Worm (Caenorhabditis elegans) whole organism, mixed stage, embryonic: Measurements from ENCODE around the gene ZK1010.5.
A peak's percentile ranks its signal among the peaks of the same experiment; 100 is the strongest.

ENCODE experiments used
- M03D4.4 ChIP-seq: sonication (generic microtip); optimal IDR thresholded peaks from 2 replicates; lab custom pipeline; 2017; ENCODE audit warnings: mild to moderate bottlenecking, missing genetic modification characterization, missing compliant biosample characterization
- bed-3 ChIP-seq: fragments of 200-800 bp; sonication (Bioruptor generic); optimal IDR thresholded peaks from 3 replicates; lab custom pipeline; 2018; ENCODE audit warnings: mild to moderate bottlenecking, missing genetic modification characterization, moderate library complexity, missing compliant biosample characterization
- blmp-1 ChIP-seq: fragments of 150-350 bp; optimal IDR thresholded peaks from 2 replicates; lab custom pipeline; 2014; ENCODE audit warnings: missing biosample characterization, missing genetic modification characterization
- ceh-39 ChIP-seq: fragments of 150-350 bp; optimal IDR thresholded peaks from 2 replicates; lab custom pipeline; 2014; ENCODE audit warnings: missing biosample characterization, missing genetic modification characterization
- ceh-43 ChIP-seq: fragments of 200-800 bp; sonication (Bioruptor generic); optimal IDR thresholded peaks from 2 replicates; lab custom pipeline; 2018; ENCODE audit warnings: mild to moderate bottlenecking, missing genetic modification characterization, moderate library complexity, missing compliant biosample characterization
- ces-1 ChIP-seq: fragments of 150-350 bp; optimal IDR thresholded peaks from 2 replicates; lab custom pipeline; 2014; ENCODE audit warnings: missing biosample characterization, missing genetic modification reagents, missing genetic modification characterization
- cnd-1 ChIP-seq: fragments of 200-800 bp; sonication (Bioruptor generic); optimal IDR thresholded peaks from 2 replicates; lab custom pipeline; 2018; ENCODE audit warnings: mild to moderate bottlenecking, missing genetic modification characterization, missing compliant biosample characterization
- drap-1 ChIP-seq: fragments of 200-800 bp; sonication (Bioruptor generic); optimal IDR thresholded peaks from 3 replicates; lab custom pipeline; 2018; ENCODE audit warnings: mild to moderate bottlenecking, missing genetic modification characterization, missing compliant biosample characterization
- elt-1 ChIP-seq: sonication (generic microtip); optimal IDR thresholded peaks from 2 replicates; lab custom pipeline; 2017; ENCODE audit warnings: missing genetic modification characterization, mild to moderate bottlenecking, missing compliant biosample characterization, antibody characterized with exemption, moderate library complexity, borderline replicate concordance; ENCODE audit not compliant: insufficient read depth
- flh-1 ChIP-seq: fragments of 200-800 bp; sonication (Bioruptor generic); optimal IDR thresholded peaks from 2 replicates; lab custom pipeline; 2018; ENCODE audit warnings: mild to moderate bottlenecking, missing genetic modification characterization, moderate library complexity, missing compliant biosample characterization
- ham-2 ChIP-seq: fragments of 200-800 bp; sonication (Bioruptor generic); optimal IDR thresholded peaks from 2 replicates; lab custom pipeline; 2018; ENCODE audit warnings: mild to moderate bottlenecking, missing genetic modification characterization, missing compliant biosample characterization
- hlh-1 ChIP-seq: fragments of 150-350 bp; optimal IDR thresholded peaks from 2 replicates; lab custom pipeline; 2014; ENCODE audit warnings: missing biosample characterization, missing genetic modification reagents, missing genetic modification characterization
- lin-13 ChIP-seq: fragments of 150-350 bp; optimal IDR thresholded peaks from 2 replicates; lab custom pipeline; 2014; ENCODE audit warnings: missing biosample characterization, missing genetic modification characterization
- lin-32 ChIP-seq: fragments of 200-800 bp; sonication (Bioruptor generic); optimal IDR thresholded peaks from 2 replicates; lab custom pipeline; 2018; ENCODE audit warnings: mild to moderate bottlenecking, missing genetic modification characterization, missing compliant biosample characterization
- lsy-2 ChIP-seq: fragments of 150-350 bp; optimal IDR thresholded peaks from 2 replicates; lab custom pipeline; 2014; ENCODE audit warnings: missing biosample characterization, missing genetic modification characterization
- mep-1 ChIP-seq: fragments of 150-350 bp; optimal IDR thresholded peaks from 2 replicates; lab custom pipeline; 2017; ENCODE audit warnings: missing biosample characterization, missing genetic modification reagents, missing genetic modification characterization, inconsistent platforms
- mls-2 ChIP-seq: sonication (generic microtip); optimal IDR thresholded peaks from 2 replicates; lab custom pipeline; 2016; ENCODE audit warnings: mild to moderate bottlenecking, missing genetic modification characterization, moderate library complexity, missing compliant biosample characterization
- nhr-12 ChIP-seq: fragments of 150-350 bp; optimal IDR thresholded peaks from 2 replicates; lab custom pipeline; 2014; ENCODE audit warnings: missing biosample characterization, missing genetic modification characterization
- nhr-2 ChIP-seq: fragments of 150-350 bp; optimal IDR thresholded peaks from 2 replicates; lab custom pipeline; 2014; ENCODE audit warnings: missing biosample characterization, missing genetic modification characterization
- nhr-237 ChIP-seq: fragments of 150-350 bp; optimal IDR thresholded peaks from 2 replicates; lab custom pipeline; 2014; ENCODE audit warnings: missing biosample characterization, missing genetic modification characterization
- nhr-28 ChIP-seq: fragments of 150-350 bp; optimal IDR thresholded peaks from 2 replicates; lab custom pipeline; 2014; ENCODE audit warnings: missing biosample characterization, missing genetic modification characterization
- nhr-76 ChIP-seq: sonication (generic microtip); optimal IDR thresholded peaks from 2 replicates; lab custom pipeline; 2017; ENCODE audit warnings: missing biosample characterization, missing genetic modification characterization
- pha-4 ChIP-seq: fragments of 150-350 bp; optimal IDR thresholded peaks from 2 replicates; lab custom pipeline; 2018; ENCODE audit warnings: missing biosample characterization, missing genetic modification reagents, missing genetic modification characterization
- sem-2 ChIP-seq: fragments of 200-800 bp; sonication (Bioruptor generic); optimal IDR thresholded peaks from 2 replicates; lab custom pipeline; 2018; ENCODE audit warnings: mild to moderate bottlenecking, missing genetic modification characterization, missing compliant biosample characterization
- snpc-4 ChIP-seq: fragments of 150-350 bp; optimal IDR thresholded peaks from 2 replicates; lab custom pipeline; 2014; ENCODE audit warnings: missing biosample characterization, missing genetic modification characterization
- sptf-1 ChIP-seq: sonication (generic microtip); optimal IDR thresholded peaks from 2 replicates; lab custom pipeline; 2017; ENCODE audit warnings: mild to moderate bottlenecking, missing genetic modification characterization, moderate library complexity, missing compliant biosample characterization
- tbx-8 ChIP-seq: fragments of 200-800 bp; sonication (Bioruptor generic); optimal IDR thresholded peaks from 2 replicates; lab custom pipeline; 2018; ENCODE audit warnings: mild to moderate bottlenecking, missing genetic modification characterization, moderate library complexity, missing compliant biosample characterization
- unc-120 ChIP-seq: sonication (generic microtip); optimal IDR thresholded peaks from 2 replicates; lab custom pipeline; 2017; ENCODE audit warnings: missing genetic modification characterization, missing compliant biosample characterization; ENCODE audit not compliant: poor library complexity, severe bottlenecking
- unc-39 ChIP-seq: fragments of 150-350 bp; optimal IDR thresholded peaks from 2 replicates; lab custom pipeline; 2014; ENCODE audit warnings: missing biosample characterization, missing genetic modification characterization
- unc-62 ChIP-seq: fragments of 150-350 bp; optimal IDR thresholded peaks from 2 replicates; lab custom pipeline; 2014; ENCODE audit warnings: missing biosample characterization, missing genetic modification reagents, missing genetic modification characterization
- zip-8 ChIP-seq: fragments of 150-350 bp; optimal IDR thresholded peaks from 2 replicates; lab custom pipeline; 2014; ENCODE audit warnings: missing biosample characterization, missing genetic modification characterization
- ztf-11 ChIP-seq: fragments of 150-350 bp; optimal IDR thresholded peaks from 2 replicates; lab custom pipeline; 2014; ENCODE audit warnings: missing biosample characterization, missing genetic modification characterization

The ZK1010.5 gene

ce11 chrIII:13013912-13014311 is 26.6 kb upstream of the ZK1010.5 start:
- TF ChIP-seq unc-120 (tag; lab: Kevin White, UChicago) (no peak), unc-39 (tag; lab: Kevin White, UChicago) (no peak), zip-8 (no peak), flh-1 (GFP tag; lab: Kevin White, UChicago) (no peak), snpc-4 (tag; lab: Kevin White, UChicago) (no peak), lin-13 (no peak), nhr-12 (no peak), cnd-1 (tag; lab: Kevin White, UChicago) (no peak), lsy-2 (no peak), nhr-237 (no peak), sem-2 (no peak), ham-2 (GFP tag; lab: Kevin White, UChicago) (no peak), tbx-8 (GFP tag; lab: Kevin White, UChicago) (no peak)

- no peak for TF ChIP-seq drap-1 (GFP tag; lab: Kevin White, UChicago)
- no peak for TF ChIP-seq elt-1 (tag; lab: Kevin White, UChicago)
- TF ChIP-seq pha-4 (tag; lab: Kevin White, UChicago), result no peak
- TF ChIP-seq hlh-1, result no peak
- TF ChIP-seq bed-3 (GFP tag; lab: Kevin White, UChicago), result no peak
Measured at ce11 chrIII:13011927-13012326, 24.6 kb upstream of the ZK1010.5 start.

- TF ChIP-seq blmp-1 (tag; lab: Kevin White, UChicago) (no peak), hlh-1 (no peak), unc-62 (GFP tag; lab: Kevin White, UChicago) (no peak), nhr-12 (no peak), tbx-8 (GFP tag; lab: Kevin White, UChicago) (no peak), elt-1 (tag; lab: Kevin White, UChicago) (no peak), mep-1 (no peak), sptf-1 (tag; lab: Kevin White, UChicago) (no peak), nhr-237 (no peak), ceh-43 (no peak), nhr-28 (tag; lab: Kevin White, UChicago) (no peak), nhr-2 (no peak), sem-2 (no peak)
Measured at ce11 chrIII:13005161-13005560, 17.8 kb upstream of the ZK1010.5 start, which contains the start of gene snf-7. Gene snf-7, plus strand, starts transcription at chrIII:13005461.

- TF ChIP-seq ham-2 (GFP tag; lab: Kevin White, UChicago), result peak; percentile 19
- TF ChIP-seq tbx-8 (GFP tag; lab: Kevin White, UChicago), result no peak
- no peak for TF ChIP-seq sem-2
Measured at ce11 chrIII:13004316-13004715, 17.0 kb upstream of the ZK1010.5 start.

ce11 chrIII:13002098-13002497 is 14.8 kb upstream of the ZK1010.5 start, which contains the start of gene ZK1010.10:
Gene ZK1010.10, plus strand, starts transcription at chrIII:13002383.
- TF ChIP-seq unc-120 (tag; lab: Kevin White, UChicago) (peak; percentile 58), mep-1 (peak; percentile 63), ces-1 (GFP tag; lab: Kevin White, UChicago) (peak; percentile 95), pha-4 (tag; lab: Kevin White, UChicago) (peak; percentile 6), snpc-4 (tag; lab: Kevin White, UChicago) (no peak), drap-1 (GFP tag; lab: Kevin White, UChicago) (no peak), nhr-237 (peak; percentile 59), sptf-1 (tag; lab: Kevin White, UChicago) (peak; percentile 32), lsy-2 (peak; percentile 40), mls-2 (tag; lab: Kevin White, UChicago) (no peak)

- TF ChIP-seq blmp-1 (tag; lab: Kevin White, UChicago), result no peak
- TF ChIP-seq sem-2, result no peak
- TF ChIP-seq pha-4 (tag; lab: Kevin White, UChicago), result peak; percentile 34
- TF ChIP-seq ces-1 (GFP tag; lab: Kevin White, UChicago), result no peak
Measured at ce11 chrIII:13000457-13000856, 13.1 kb upstream of the ZK1010.5 start, which contains the start of gene ZK1010.8. Gene ZK1010.8, minus strand, starts transcription at chrIII:13000670.

- TF ChIP-seq pha-4 (tag; lab: Kevin White, UChicago), result no peak
- no peak for TF ChIP-seq hlh-1
- no peak for TF ChIP-seq lin-32 (GFP tag; lab: Kevin White, UChicago)
- no peak for TF ChIP-seq blmp-1 (tag; lab: Kevin White, UChicago)
- no peak for TF ChIP-seq ztf-11 (tag; lab: Kevin White, UChicago)
- TF ChIP-seq tbx-8 (GFP tag; lab: Kevin White, UChicago), result no peak
- TF ChIP-seq nhr-76 (tag; lab: Kevin White, UChicago), result no peak
- no peak for TF ChIP-seq ham-2 (GFP tag; lab: Kevin White, UChicago)
- no peak for TF ChIP-seq mep-1
- no peak for TF ChIP-seq flh-1 (GFP tag; lab: Kevin White, UChicago)
- no peak for TF ChIP-seq sptf-1 (tag; lab: Kevin White, UChicago)
- no peak for TF ChIP-seq elt-1 (tag; lab: Kevin White, UChicago)
- TF ChIP-seq sem-2, result no peak
- no peak for TF ChIP-seq ceh-39 (tag; lab: Kevin White, UChicago)
- TF ChIP-seq M03D4.4, result no peak
- no peak for TF ChIP-seq mls-2 (tag; lab: Kevin White, UChicago)
- TF ChIP-seq cnd-1 (tag; lab: Kevin White, UChicago), result no peak
- no peak for TF ChIP-seq bed-3 (GFP tag; lab: Kevin White, UChicago)
- TF ChIP-seq ces-1 (GFP tag; lab: Kevin White, UChicago), result no peak
- no peak for TF ChIP-seq ceh-43
Measured at ce11 chrIII:12998252-12998651, 10.9 kb upstream of the ZK1010.5 start.
